Fruit fly (Drosophila melanogaster): ENCODE measurements around the gene CG10561.
A peak's percentile ranks its signal among the peaks of the same experiment; 100 is the strongest.

The CG10561 gene

DNA sequence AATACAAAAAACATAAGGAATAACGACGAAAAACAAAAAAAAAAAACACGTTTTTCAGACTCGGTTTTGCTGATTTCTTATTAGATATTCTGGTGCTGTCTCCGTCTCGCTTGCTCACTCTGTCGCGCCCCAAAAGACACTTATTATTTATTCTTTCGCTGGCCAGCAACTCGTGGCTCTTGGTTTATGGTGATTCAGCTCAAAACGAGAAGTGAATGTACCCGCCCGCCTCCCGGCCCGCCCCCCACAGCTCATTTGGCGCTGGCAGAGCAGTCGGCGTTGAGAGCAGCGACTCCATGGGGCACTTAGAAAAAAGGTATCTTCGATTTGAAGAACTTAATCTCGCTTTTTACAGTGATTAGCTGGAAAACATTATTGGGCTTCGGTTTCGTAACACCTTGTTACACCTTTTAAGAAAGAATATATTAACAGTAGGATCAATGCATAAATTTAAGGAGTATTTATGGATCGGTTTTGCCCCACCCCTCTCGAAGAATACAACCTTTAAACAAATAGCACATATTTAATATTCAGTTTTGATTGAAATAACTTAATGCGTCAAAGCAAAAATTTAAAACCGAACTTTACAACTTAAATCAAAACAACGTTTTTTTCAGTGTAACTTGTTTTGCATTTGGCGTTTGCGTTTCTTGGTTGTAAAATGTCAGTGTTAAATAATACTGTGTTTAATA, 27.4 kb downstream of the CG10561 start (continued):
- TF ChIP-seq CG2129 (GFP tag; IDR thresholded peaks at IDR 0.05; ENCODE audit: partially characterized antibody) (no peak), CG4730 (GFP tag; IDR thresholded peaks at IDR 0.05) (0 out of 2 replicates have a peak, but pooled peaks have one; percentile 35), CG2889 (GFP tag; IDR thresholded peaks at IDR 0.05) (peak; percentile 57; the same call in 1 of the 3 replicates), dati (GFP tag; IDR thresholded peaks at IDR 0.05) (no peak), crc (GFP tag; optimal IDR thresholded peaks at IDR 0.05) (peak; percentile 47), vnd (GFP tag; IDR thresholded peaks at IDR 0.05; ENCODE audit: partially characterized antibody) (no peak), ham (GFP tag; IDR thresholded peaks at IDR 0.05) (no peak), pho (GFP tag; optimal IDR thresholded peaks at IDR 0.05) (peak; percentile 74), Blimp-1 (GFP tag; optimal IDR thresholded peaks at IDR 0.05) (peak; percentile 79), slp2 (GFP tag; optimal IDR thresholded peaks at IDR 0.05) (peak; percentile 48), fd64A (GFP tag; optimal IDR thresholded peaks at IDR 0.05) (peak; percentile 36), HLHmδ (GFP tag; optimal IDR thresholded peaks at IDR 0.05) (no peak), crp (GFP tag; optimal IDR thresholded peaks at IDR 0.05) (no peak), Tbp (GFP tag; optimal IDR thresholded peaks at IDR 0.05) (no peak), odd (GFP tag; optimal IDR thresholded peaks at IDR 0.05) (peak; percentile 68), croc (GFP tag; conservative IDR thresholded peaks at IDR 0.05) (peak; percentile 42; the same call in 2 of the 3 replicates), pzg (GFP tag; optimal IDR thresholded peaks at IDR 0.05) (no peak), Dip3 (GFP tag; optimal IDR thresholded peaks at IDR 0.05) (peak; percentile 73), CG17328 (GFP tag; IDR thresholded peaks at IDR 0.05) (peak; percentile 44), vvl (GFP tag; IDR thresholded peaks at IDR 0.05) (peak; percentile 7; the same call in 1 of the 2 replicates), gro (GFP tag; optimal IDR thresholded peaks at IDR 0.05) (peak; percentile 83), CG5245 (GFP tag; optimal IDR thresholded peaks at IDR 0.05) (peak; percentile 36), ara (GFP tag; IDR thresholded peaks at IDR 0.05) (peak; percentile 50; the same call in 1 of the 2 replicates), Taf1 (GFP tag; IDR thresholded peaks at IDR 0.05) (no peak), Ravus (GFP tag; IDR thresholded peaks at IDR 0.05) (no peak), dpn (GFP tag; optimal IDR thresholded peaks at IDR 0.05) (peak; percentile 74 to 80), scrt (GFP tag; optimal IDR thresholded peaks at IDR 0.05) (peak; percentile 51), nom (GFP tag; optimal IDR thresholded peaks at IDR 0.05) (peak; percentile 2), jing (GFP tag; optimal IDR thresholded peaks at IDR 0.05) (peak; percentile 41), CG34376 (GFP tag; optimal IDR thresholded peaks at IDR 0.05) (peak; percentile 26), Spps (tag; optimal IDR thresholded peaks at IDR 0.05) (peak; percentile 65), sna (GFP tag; IDR thresholded peaks at IDR 0.05; ENCODE audit: partially characterized antibody) (no peak), gce (GFP tag; IDR thresholded peaks at IDR 0.05) (no peak), Sin3A (optimal IDR thresholded peaks at IDR 0.05) (no peak), CG6683 (GFP tag; optimal IDR thresholded peaks at IDR 0.05) (peak; percentile 30), BtbVII (GFP tag; optimal IDR thresholded peaks at IDR 0.05) (peak; percentile 81), NC2β (GFP tag; optimal IDR thresholded peaks at IDR 0.05) (peak; percentile 49), H15 (GFP tag; IDR thresholded peaks at IDR 0.05) (no peak), tio (GFP tag; optimal IDR thresholded peaks at IDR 0.05) (peak; percentile 79), CG7556 (GFP tag; optimal IDR thresholded peaks at IDR 0.05) (peak; percentile 90), sisA (GFP tag; IDR thresholded peaks at IDR 0.05) (peak; percentile 21; the same call in 1 of the 2 replicates), dmrt11E (tag; optimal IDR thresholded peaks at IDR 0.05) (peak; percentile 79), mirr (GFP tag; optimal IDR thresholded peaks at IDR 0.05) (no peak), MBD-R2 (GFP tag; IDR thresholded peaks at IDR 0.05) (peak; percentile 21; the same call in 1 of the 2 replicates), seq (GFP tag; IDR thresholded peaks at IDR 0.05) (no peak), CG13296 (GFP tag; optimal IDR thresholded peaks at IDR 0.05) (peak; percentile 74), Gsc (GFP tag; IDR thresholded peaks at IDR 0.05) (no peak), ind (GFP tag; optimal IDR thresholded peaks at IDR 0.05) (peak; percentile 68), pum (GFP tag; optimal IDR thresholded peaks at IDR 0.05) (peak; percentile 38), CG6654 (GFP tag; optimal IDR thresholded peaks at IDR 0.05) (peak; percentile 51)

All from whole organism, embryonic.